Worm (Caenorhabditis elegans) whole organism, early embryonic: ENCODE results near the gene unc-25.

ENCODE experiments used
- B0310.2 ChIP-seq: sonication (generic microtip); optimal IDR thresholded peaks from 2 replicates; lab custom pipeline; 2016; ENCODE audit warnings: mild to moderate bottlenecking, missing genetic modification characterization, missing compliant biosample characterization
- F13C5.2 ChIP-seq: sonication (generic microtip); optimal IDR thresholded peaks from 2 replicates; lab custom pipeline; 2017; ENCODE audit warnings: mild to moderate bottlenecking, missing genetic modification characterization, inconsistent platforms, missing compliant biosample characterization
- aly-1 ChIP-seq: sonication (generic microtip); optimal IDR thresholded peaks from 2 replicates; lab custom pipeline; 2016; ENCODE audit warnings: missing genetic modification characterization, missing compliant biosample characterization
- ama-1 ChIP-seq: fragments of 150-350 bp; optimal IDR thresholded peaks from 2 replicates; lab custom pipeline; 2014
- ceh-13 ChIP-seq: fragments of 200-800 bp; sonication (Bioruptor generic); optimal IDR thresholded peaks from 2 replicates; lab custom pipeline; 2018; ENCODE audit warnings: mild to moderate bottlenecking, missing genetic modification characterization, missing compliant biosample characterization
- ceh-36 ChIP-seq: sonication (generic microtip); optimal IDR thresholded peaks from 2 replicates; lab custom pipeline; 2016; ENCODE audit warnings: missing genetic modification characterization, inconsistent platforms, missing compliant biosample characterization
- ets-7 ChIP-seq: sonication (generic microtip); optimal IDR thresholded peaks from 2 replicates; lab custom pipeline; 2016; ENCODE audit warnings: missing genotype, missing genetic modification characterization, missing compliant biosample characterization
- flt-1 ChIP-seq: fragments of 200-800 bp; sonication (Bioruptor generic); IDR thresholded peaks from 2 replicates; pipeline ENCODE4 v1.3.6; 2022; ENCODE audit warnings: missing genetic modification characterization, missing compliant biosample characterization
- hmbx-1 ChIP-seq: sonication (generic microtip); optimal IDR thresholded peaks from 2 replicates; lab custom pipeline; 2016; ENCODE audit warnings: mild to moderate bottlenecking, missing genetic modification characterization, missing compliant biosample characterization
- hmg-4 ChIP-seq: fragments of 200-800 bp; sonication (Bioruptor generic); optimal IDR thresholded peaks from 2 replicates; lab custom pipeline; 2018; ENCODE audit warnings: mild to moderate bottlenecking, missing genetic modification characterization, missing compliant biosample characterization
- hnd-1 ChIP-seq: sonication (generic microtip); optimal IDR thresholded peaks from 2 replicates; lab custom pipeline; 2016; ENCODE audit warnings: missing genetic modification characterization, missing compliant biosample characterization
- pes-1 ChIP-seq: fragments of 200-800 bp; sonication (Bioruptor generic); IDR thresholded peaks from 2 replicates; pipeline ENCODE4 v1.3.6; 2022; ENCODE audit warnings: missing genetic modification reagents, missing genetic modification characterization, missing compliant biosample characterization
- scrt-1 ChIP-seq: fragments of 200-800 bp; sonication (Bioruptor generic); IDR thresholded peaks from 2 replicates; pipeline ENCODE4 v1.3.6; 2022; ENCODE audit warnings: missing genetic modification characterization, missing compliant biosample characterization
- sea-1 ChIP-seq: fragments of 200-800 bp; sonication (Bioruptor generic); conservative IDR thresholded peaks from 2 replicates; pipeline ENCODE4 v1.3.6; 2022; ENCODE audit warnings: missing genetic modification characterization, missing compliant biosample characterization
- tbx-11 ChIP-seq: fragments of 200-800 bp; sonication (Bioruptor generic); IDR thresholded peaks from 2 replicates; pipeline ENCODE4 v1.3.6; 2022; ENCODE audit warnings: missing genetic modification characterization, missing compliant biosample characterization
- tbx-37 ChIP-seq: fragments of 200-800 bp; sonication (Bioruptor generic); conservative IDR thresholded peaks from 2 replicates; pipeline ENCODE4 v1.3.6; 2022; ENCODE audit warnings: missing genetic modification reagents, missing genetic modification characterization, missing compliant biosample characterization
- tra-4 ChIP-seq: sonication (generic microtip); optimal IDR thresholded peaks from 2 replicates; lab custom pipeline; 2017; ENCODE audit warnings: missing genetic modification characterization, missing compliant biosample characterization

unc-25 gene

ce11 chrIII:12978473-12979174, 36.2 kb downstream of the unc-25 start, which contains the start of the genes ubq-2 and frg-1:
TSS of gene ubq-2 (minus strand) at chrIII:12978523.
TSS of gene frg-1 (plus strand) at chrIII:12979162.
- TF ChIP-seq ceh-36 (tag; lab: Kevin White, UChicago) (no peak), F13C5.2 (tag; lab: Kevin White, UChicago) (peak; percentile 44)

ce11 chrIII:12980770-12981169, 38.3 kb downstream of the unc-25 start, which contains the start of gene ZK1010.4:
TSS of gene ZK1010.4 (plus strand) at chrIII:12981070.
- TF ChIP-seq sea-1 (GFP tag; lab: Robert Waterston, UW) (no peak), flt-1 (GFP tag; lab: Robert Waterston, UW) (no peak), hnd-1 (no peak), F13C5.2 (tag; lab: Kevin White, UChicago) (no peak), hmbx-1 (tag; lab: Kevin White, UChicago) (no peak), hmg-4 (GFP tag; lab: Kevin White, UChicago) (no peak), aly-1 (tag; lab: Kevin White, UChicago) (no peak), tbx-37 (no peak), scrt-1 (GFP tag; lab: Robert Waterston, UW) (no peak), ama-1 (no peak), ceh-13 (GFP tag; lab: Kevin White, UChicago) (no peak), pes-1 (GFP tag; lab: Robert Waterston, UW) (no peak), B0310.2 (tag; lab: Kevin White, UChicago) (no peak), ets-7 (tag; lab: Kevin White, UChicago) (no peak), tra-4 (tag; lab: Kevin White, UChicago) (no peak), ceh-36 (tag; lab: Kevin White, UChicago) (no peak), tbx-11 (no peak)

- no peak for TF ChIP-seq tra-4 (tag; lab: Kevin White, UChicago)
- TF ChIP-seq hnd-1, result no peak
- no peak for TF ChIP-seq pes-1 (GFP tag; lab: Robert Waterston, UW)
- no peak for TF ChIP-seq aly-1 (tag; lab: Kevin White, UChicago)
- TF ChIP-seq F13C5.2 (tag; lab: Kevin White, UChicago), result no peak
- no peak for TF ChIP-seq hmbx-1 (tag; lab: Kevin White, UChicago)
- TF ChIP-seq scrt-1 (GFP tag; lab: Robert Waterston, UW), result no peak
- TF ChIP-seq ama-1, result no peak
- TF ChIP-seq ets-7 (tag; lab: Kevin White, UChicago), result no peak
- no peak for TF ChIP-seq sea-1 (GFP tag; lab: Robert Waterston, UW)
- TF ChIP-seq tbx-11, result no peak
Measured at ce11 chrIII:12987418-12987817, 45.0 kb downstream of the unc-25 start, which contains the start of gene ZK1010.5. TSS of gene ZK1010.5 (minus strand) at chrIII:12987518.

- no peak for TF ChIP-seq pes-1 (GFP tag; lab: Robert Waterston, UW)
- no peak for TF ChIP-seq tbx-11
- no peak for TF ChIP-seq B0310.2 (tag; lab: Kevin White, UChicago)
- TF ChIP-seq aly-1 (tag; lab: Kevin White, UChicago), result no peak
- no peak for TF ChIP-seq ceh-36 (tag; lab: Kevin White, UChicago)
- no peak for TF ChIP-seq scrt-1 (GFP tag; lab: Robert Waterston, UW)
- no peak for TF ChIP-seq tbx-37
- TF ChIP-seq F13C5.2 (tag; lab: Kevin White, UChicago), result no peak
- no peak for TF ChIP-seq ceh-13 (GFP tag; lab: Kevin White, UChicago)
- TF ChIP-seq flt-1 (GFP tag; lab: Robert Waterston, UW), result no peak
- TF ChIP-seq ets-7 (tag; lab: Kevin White, UChicago), result no peak
- no peak for TF ChIP-seq hmbx-1 (tag; lab: Kevin White, UChicago)
- TF ChIP-seq hnd-1, result no peak
- no peak for TF ChIP-seq ama-1
Measured at ce11 chrIII:12990997-12991396, 48.5 kb downstream of the unc-25 start, which contains the start of gene ZK1010.12. TSS of gene ZK1010.12 (plus strand) at chrIII:12991297.

DNA sequence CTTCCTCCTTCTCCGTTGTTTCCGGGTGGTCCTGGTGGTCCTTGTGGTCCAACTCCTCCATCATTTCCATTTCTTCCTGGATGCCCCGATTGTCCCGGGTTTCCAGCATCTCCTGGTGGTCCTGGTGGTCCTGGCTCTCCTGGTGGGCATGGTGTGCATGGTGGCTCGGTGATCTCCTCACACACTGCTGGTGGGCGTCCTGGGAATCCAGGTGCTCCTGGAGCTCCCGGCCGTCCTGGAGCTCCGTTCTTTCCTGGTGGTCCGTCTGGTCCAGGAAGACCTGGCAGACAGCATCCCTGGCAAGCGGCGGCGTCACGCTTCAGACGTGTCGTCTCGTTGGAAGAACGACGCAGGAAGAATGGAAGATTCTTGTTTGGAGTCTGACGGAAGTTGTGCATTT, 50.6 kb downstream of the unc-25 start:
- TF ChIP-seq flt-1 (GFP tag; lab: Robert Waterston, UW), result no peak
- TF ChIP-seq ama-1, result no peak
- no peak for TF ChIP-seq ceh-36 (tag; lab: Kevin White, UChicago)
- TF ChIP-seq scrt-1 (GFP tag; lab: Robert Waterston, UW), result no peak
- TF ChIP-seq aly-1 (tag; lab: Kevin White, UChicago), result no peak
- TF ChIP-seq B0310.2 (tag; lab: Kevin White, UChicago), result no peak

DNA sequence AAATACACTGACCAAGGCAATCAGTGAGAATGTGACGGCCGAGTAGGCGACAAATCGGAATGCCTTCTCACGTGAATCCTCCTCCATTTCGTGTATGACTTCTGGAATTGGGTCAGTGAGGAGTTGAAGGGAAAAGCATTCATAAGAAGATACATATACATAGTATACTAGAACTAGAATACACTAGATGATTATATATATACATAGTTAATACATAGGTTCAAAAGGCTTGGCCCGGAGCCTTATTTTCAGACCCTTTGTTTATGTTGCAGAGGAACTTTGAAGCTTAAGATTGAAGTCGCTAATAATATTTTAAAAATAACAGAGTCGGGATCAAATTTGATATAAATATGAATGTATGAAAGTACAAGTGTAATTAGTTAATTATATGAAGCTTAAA, 51.2 kb downstream of the unc-25 start, which contains the start of gene col-97:
TSS of gene col-97 (minus strand) at position 101 of the 400 bp plus-strand sequence.
- TF ChIP-seq F13C5.2 (tag; lab: Kevin White, UChicago), result no peak
- no peak for TF ChIP-seq B0310.2 (tag; lab: Kevin White, UChicago)
- TF ChIP-seq aly-1 (tag; lab: Kevin White, UChicago), result no peak
- TF ChIP-seq hmbx-1 (tag; lab: Kevin White, UChicago), result no peak

DNA sequence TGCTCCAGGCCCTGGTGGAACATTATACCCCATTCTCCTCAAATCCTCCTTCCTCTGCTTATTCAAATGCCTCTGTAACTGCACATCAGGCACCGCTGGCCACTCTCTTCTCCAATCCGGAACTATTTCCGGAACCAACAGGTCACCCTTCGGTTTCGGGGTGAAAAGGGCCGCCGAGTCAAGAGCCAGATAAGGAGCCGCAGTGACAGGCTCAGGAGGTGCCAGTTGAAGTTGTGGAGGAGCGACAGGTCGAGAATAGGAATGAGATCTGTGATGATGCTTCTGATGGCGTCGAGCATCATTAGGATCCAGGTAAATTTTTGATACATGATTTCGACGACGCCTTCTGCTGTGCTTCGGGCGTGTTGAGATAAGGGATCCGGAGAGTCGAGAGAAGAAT, 55.8 kb downstream of the unc-25 start:
- TF ChIP-seq hmbx-1 (tag; lab: Kevin White, UChicago), result no peak
- TF ChIP-seq ceh-36 (tag; lab: Kevin White, UChicago), result no peak
- TF ChIP-seq tbx-37, result no peak
- no peak for TF ChIP-seq aly-1 (tag; lab: Kevin White, UChicago)
- TF ChIP-seq B0310.2 (tag; lab: Kevin White, UChicago), result no peak
- no peak for TF ChIP-seq sea-1 (GFP tag; lab: Robert Waterston, UW)
- no peak for TF ChIP-seq ceh-13 (GFP tag; lab: Kevin White, UChicago)
- TF ChIP-seq ets-7 (tag; lab: Kevin White, UChicago), result no peak
- no peak for TF ChIP-seq tbx-11
- TF ChIP-seq hmg-4 (GFP tag; lab: Kevin White, UChicago), result no peak
- no peak for TF ChIP-seq pes-1 (GFP tag; lab: Robert Waterston, UW)
- TF ChIP-seq hnd-1, result no peak
- TF ChIP-seq scrt-1 (GFP tag; lab: Robert Waterston, UW), result no peak
- TF ChIP-seq F13C5.2 (tag; lab: Kevin White, UChicago), result no peak
- no peak for TF ChIP-seq flt-1 (GFP tag; lab: Robert Waterston, UW)
- no peak for TF ChIP-seq ama-1
- TF ChIP-seq tra-4 (tag; lab: Kevin White, UChicago), result no peak
